Worm (Caenorhabditis elegans): ENCODE data around the gene fbxb-26.

ce11 chrII:1691011-1691410 lies 8.7 kb downstream of the fbxb-26 start, which contains the start of gene fbxc-22:
- no peak for TF ChIP-seq lin-39 (tag; optimal IDR thresholded peaks at IDR 0.05)
- no peak for TF ChIP-seq fos-1 (tag; optimal IDR thresholded peaks at IDR 0.05)
- TF ChIP-seq ama-1 (optimal IDR thresholded peaks at IDR 0.05) = no peak
- TF ChIP-seq ztf-4 (tag; optimal IDR thresholded peaks at IDR 0.05) = no peak
- no peak for TF ChIP-seq elt-1 (tag; optimal IDR thresholded peaks at IDR 0.05)
- no peak for TF ChIP-seq C34F6.9 (tag; optimal IDR thresholded peaks at IDR 0.05)
- TF ChIP-seq unc-39 (tag; optimal IDR thresholded peaks at IDR 0.05) = no peak
- no peak for TF ChIP-seq snpc-4 (tag; optimal IDR thresholded peaks at IDR 0.05)
- TF ChIP-seq zag-1 (tag; optimal IDR thresholded peaks at IDR 0.05) = no peak
- no peak for TF ChIP-seq nhr-12 (tag; optimal IDR thresholded peaks at IDR 0.05)
- no peak for TF ChIP-seq nhr-237 (tag; optimal IDR thresholded peaks at IDR 0.05)

Measured in whole organism, L2 larva.